Fruit fly (Drosophila melanogaster) whole organism, adult: ENCODE results near the gene CG11588.
A peak's percentile ranks its signal among the peaks of the same experiment; 100 is the strongest.

Experiments
- CG11617 ChIP-seq: fragments of 200-800 bp; sonication (Bioruptor generic); optimal IDR thresholded peaks from 2 replicates; lab custom pipeline; 2017; ENCODE audit warnings: mild to moderate bottlenecking, missing biosample characterization, missing genetic modification reagents, missing genetic modification characterization
- CG12768 ChIP-seq: fragments of 200-800 bp; sonication (Bioruptor generic); optimal IDR thresholded peaks from 2 replicates; lab custom pipeline; 2017; ENCODE audit warnings: missing biosample characterization, missing genetic modification characterization, mild to moderate bottlenecking, moderate library complexity, missing genetic modification reagents
- CG14711 ChIP-seq: fragments of 200-800 bp; sonication (Bioruptor generic); optimal IDR thresholded peaks from 2 replicates; lab custom pipeline; 2018; ENCODE audit warnings: missing biosample characterization, mild to moderate bottlenecking, missing genetic modification characterization, moderate library complexity
- CG1620 ChIP-seq: fragments of 200-800 bp; sonication (Bioruptor generic); optimal IDR thresholded peaks from 2 replicates; lab custom pipeline; 2016; ENCODE audit warnings: missing biosample characterization, missing genetic modification characterization
- CG33017 ChIP-seq: fragments of 200-800 bp; sonication (Bioruptor generic); optimal IDR thresholded peaks from 2 replicates; lab custom pipeline; 2018; ENCODE audit warnings: missing biosample characterization, mild to moderate bottlenecking, missing genetic modification characterization, moderate library complexity
- CG5204 ChIP-seq: fragments of 200-800 bp; sonication (Bioruptor generic); optimal IDR thresholded peaks from 2 replicates; lab custom pipeline; 2016; ENCODE audit warnings: missing biosample characterization, missing genetic modification characterization
- CG7045 ChIP-seq: fragments of 200-800 bp; sonication (Bioruptor generic); optimal IDR thresholded peaks from 2 replicates; lab custom pipeline; 2017; ENCODE audit warnings: missing biosample characterization, mild to moderate bottlenecking, missing genetic modification characterization
- CG7101 ChIP-seq: fragments of 200-800 bp; sonication (Bioruptor generic); optimal IDR thresholded peaks from 2 replicates; lab custom pipeline; 2018; ENCODE audit warnings: missing biosample characterization, mild to moderate bottlenecking, missing genetic modification characterization, moderate library complexity
- Clk ChIP-seq: fragments of 200-800 bp; sonication (Bioruptor generic); optimal IDR thresholded peaks from 2 replicates; lab custom pipeline; 2017; ENCODE audit warnings: missing biosample characterization, missing genetic modification characterization
- Crg-1 ChIP-seq: fragments of 200-800 bp; sonication (Bioruptor generic); optimal IDR thresholded peaks from 2 replicates; lab custom pipeline; 2016; ENCODE audit warnings: missing biosample characterization, missing genetic modification characterization
- Hr96 ChIP-seq: fragments of 200-800 bp; sonication (Bioruptor generic); optimal IDR thresholded peaks from 2 replicates; lab custom pipeline; 2016; ENCODE audit warnings: missing biosample characterization, missing genetic modification characterization
- Mnt ChIP-seq: fragments of 200-800 bp; sonication (Bioruptor generic); optimal IDR thresholded peaks from 2 replicates; lab custom pipeline; 2016; ENCODE audit warnings: missing biosample characterization, mild to moderate bottlenecking, missing genetic modification characterization
- bab1 ChIP-seq: fragments of 200-800 bp; sonication (Bioruptor generic); optimal IDR thresholded peaks from 3 replicates; lab custom pipeline; 2019; ENCODE audit warnings: missing biosample characterization, mild to moderate bottlenecking, missing genetic modification characterization, moderate library complexity
- cic ChIP-seq: fragments of 200-800 bp; sonication (Bioruptor generic); optimal IDR thresholded peaks from 2 replicates; lab custom pipeline; 2017; ENCODE audit warnings: missing biosample characterization, mild to moderate bottlenecking, missing genetic modification characterization, moderate library complexity
- cnc ChIP-seq, 2 experiments: fragments of >200 bp; optimal IDR thresholded peaks; 2 replicates each; lab custom pipeline; 2017
- kay ChIP-seq: fragments of 200-800 bp; sonication (Bioruptor generic); peaks from one replicate; lab custom pipeline; 2016; ENCODE audit warnings: missing biosample characterization, missing genetic modification characterization, borderline replicate concordance
- ovo ChIP-seq: fragments of 200-800 bp; sonication (Bioruptor generic); optimal IDR thresholded peaks from 2 replicates; lab custom pipeline; 2016; ENCODE audit warnings: missing biosample characterization, missing genetic modification characterization
- pad ChIP-seq: fragments of 200-800 bp; sonication (Bioruptor generic); optimal IDR thresholded peaks from 3 replicates; lab custom pipeline; 2017; ENCODE audit warnings: missing biosample characterization, missing genetic modification characterization, mild to moderate bottlenecking, moderate library complexity, missing genetic modification reagents
- tj ChIP-seq: fragments of 200-800 bp; sonication (Bioruptor generic); optimal IDR thresholded peaks from 3 replicates; lab custom pipeline; 2017; ENCODE audit warnings: missing biosample characterization, mild to moderate bottlenecking, missing genetic modification characterization, moderate library complexity
- toe ChIP-seq: fragments of 200-800 bp; sonication (Bioruptor generic); optimal IDR thresholded peaks from 2 replicates; lab custom pipeline; 2016; ENCODE audit warnings: missing biosample characterization, missing genetic modification characterization

The CG11588 gene

DNA sequence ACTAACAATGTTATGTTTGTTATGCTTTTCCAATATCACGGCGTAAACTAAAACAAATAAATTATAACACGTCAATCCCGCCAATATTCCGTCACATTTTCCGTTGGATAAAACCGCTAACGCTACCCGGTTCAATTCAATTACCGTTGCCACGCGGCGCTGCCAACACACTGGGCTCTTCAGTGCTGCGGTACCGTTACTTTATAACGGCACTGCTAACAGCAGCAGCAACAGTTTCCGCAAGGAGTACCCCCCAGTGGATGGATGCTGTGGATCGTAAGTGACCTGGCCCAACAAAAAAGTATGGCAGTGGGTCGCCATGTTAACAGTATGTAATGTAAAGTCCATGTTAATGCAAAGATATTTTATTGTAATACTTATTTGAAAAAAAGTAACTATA lies 17.4 kb downstream of the CG11588 start, which contains the start of gene CG44837:
TSS of gene CG44837 (minus strand) at position 157 of the 400 bp plus-strand sequence.
- TF ChIP-seq CG7101 (no peak), ovo (GFP tag; lab: Kevin White, UChicago) (peak; percentile 66)

DNA sequence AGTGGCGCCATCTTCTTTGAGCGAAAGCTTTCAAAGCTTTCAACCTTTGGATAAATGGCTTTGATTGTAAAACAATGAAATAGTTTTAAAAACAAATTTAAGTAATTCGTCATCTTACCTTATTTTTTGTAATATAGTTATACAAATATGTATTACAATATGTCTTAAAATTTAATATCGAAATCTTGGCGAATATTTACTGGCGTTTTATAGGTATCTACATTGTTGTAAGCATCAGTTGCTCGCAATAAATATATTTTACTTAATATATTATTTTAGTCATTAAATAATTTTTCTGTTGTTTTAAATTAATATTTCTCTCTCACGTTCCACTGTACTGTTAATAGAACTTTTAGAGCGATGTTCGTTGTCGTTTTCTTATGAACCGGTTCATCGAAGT lies 20.3 kb downstream of the CG11588 start, which contains the start of gene Rpt4R:
TSS of gene Rpt4R (plus strand) at position 301 of the 400 bp plus-strand sequence.
- TF ChIP-seq pad (GFP tag; lab: Kevin White, UChicago) (no peak), toe (no peak), cnc (optimal IDR thresholded peaks at IDR 0.05; lab: Kevin White, UChicago) (no peak), kay (GFP tag; lab: Kevin White, UChicago) (no peak), bab1 (GFP tag; lab: Kevin White, UChicago) (no peak), cic (GFP tag; lab: Kevin White, UChicago) (no peak), CG12768 (GFP tag; lab: Kevin White, UChicago) (no peak), tj (GFP tag; lab: Kevin White, UChicago) (no peak), Hr96 (no peak), CG7101 (no peak), Mnt (GFP tag; lab: Kevin White, UChicago) (no peak), ovo (GFP tag; lab: Kevin White, UChicago) (no peak), Clk (no peak), CG7045 (no peak), CG11617 (GFP tag; lab: Kevin White, UChicago) (no peak), CG5204 (no peak), Crg-1 (GFP tag; lab: Kevin White, UChicago) (no peak)

DNA sequence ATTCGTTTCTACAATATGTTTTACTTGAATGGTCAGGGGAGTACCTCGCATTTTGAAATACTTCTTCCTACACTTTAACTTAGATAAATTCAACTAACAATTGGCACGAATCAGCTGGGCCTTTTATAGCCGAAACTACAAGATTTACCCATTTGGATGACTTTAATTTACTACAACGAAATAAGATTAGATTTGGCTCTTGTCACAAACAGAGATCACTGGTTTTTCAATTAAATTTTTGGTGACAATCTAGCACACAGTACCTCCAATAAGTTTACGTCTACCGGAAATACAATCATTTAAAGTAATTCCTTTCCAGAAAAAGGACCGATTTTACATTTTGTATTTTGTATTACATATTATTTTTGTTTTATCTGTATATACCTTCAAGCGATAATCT lies 23.4 kb downstream of the CG11588 start, which contains the start of gene CG5883:
TSS of gene CG5883 (minus strand) at position 101 of the 400 bp plus-strand sequence.
- TF ChIP-seq tj (GFP tag; lab: Kevin White, UChicago) = no peak
- TF ChIP-seq Hr96 = no peak
- no peak for TF ChIP-seq CG1620
- TF ChIP-seq CG12768 (GFP tag; lab: Kevin White, UChicago) = no peak
- no peak for TF ChIP-seq Clk
- no peak for TF ChIP-seq ovo (GFP tag; lab: Kevin White, UChicago)
- TF ChIP-seq cnc (optimal IDR thresholded peaks at IDR 0.05; lab: Kevin White, UChicago) = no peak

DNA sequence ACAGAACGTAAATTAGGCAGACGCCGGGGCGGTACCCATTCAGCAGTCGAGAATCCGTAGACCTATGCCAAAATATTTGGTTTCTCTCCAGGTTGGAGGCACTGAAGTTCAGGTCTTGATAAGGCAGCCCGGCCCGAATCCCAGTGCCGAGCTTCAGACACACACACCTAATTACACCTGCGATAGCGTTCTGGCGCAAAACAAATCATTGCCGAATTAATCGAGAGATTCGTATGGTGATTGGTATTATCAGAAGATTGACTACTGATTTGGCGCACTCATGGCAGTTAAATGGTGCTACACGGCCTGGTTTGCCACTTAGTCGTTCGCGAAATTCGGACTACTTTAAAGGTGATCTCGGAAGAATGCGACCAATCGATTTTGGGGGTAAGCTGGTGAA lies 26.0 kb downstream of the CG11588 start, which contains the start of gene CG7252:
TSS of gene CG7252 (plus strand) at position 319 of the 400 bp plus-strand sequence.
- TF ChIP-seq CG7045 = no peak

DNA sequence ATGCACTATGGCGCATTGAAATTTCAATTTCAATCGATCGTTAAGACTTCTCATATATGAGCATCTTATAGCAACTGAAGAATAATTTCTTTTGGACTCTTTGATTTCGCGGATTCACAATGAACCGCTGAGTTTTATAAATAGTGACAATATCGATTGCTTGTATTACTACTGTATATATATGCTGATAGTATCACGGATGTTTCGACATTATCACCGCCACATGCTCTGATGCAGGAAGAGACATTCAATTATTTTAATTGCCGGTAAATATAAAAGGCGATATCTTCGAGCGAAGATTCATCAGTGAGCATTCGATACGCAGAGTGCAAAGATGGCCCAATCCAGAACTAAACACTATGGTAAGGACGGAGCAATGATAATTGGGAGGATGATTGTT lies 28.2 kb downstream of the CG11588 start, which contains the start of gene CG17826:
TSS of gene CG17826 (plus strand) at position 301 of the 400 bp plus-strand sequence.
- TF ChIP-seq CG7045 (no peak), pad (GFP tag; lab: Kevin White, UChicago) (no peak), Hr96 (no peak), kay (GFP tag; lab: Kevin White, UChicago) (no peak), toe (no peak), CG5204 (no peak), CG7101 (no peak), tj (GFP tag; lab: Kevin White, UChicago) (no peak), ovo (GFP tag; lab: Kevin White, UChicago) (no peak), Mnt (GFP tag; lab: Kevin White, UChicago) (no peak), bab1 (GFP tag; lab: Kevin White, UChicago) (no peak), CG33017 (tag; lab: Kevin White, UChicago) (no peak), cnc (optimal IDR thresholded peaks at IDR 0.05; lab: Kevin White, UChicago) (no peak)

DNA sequence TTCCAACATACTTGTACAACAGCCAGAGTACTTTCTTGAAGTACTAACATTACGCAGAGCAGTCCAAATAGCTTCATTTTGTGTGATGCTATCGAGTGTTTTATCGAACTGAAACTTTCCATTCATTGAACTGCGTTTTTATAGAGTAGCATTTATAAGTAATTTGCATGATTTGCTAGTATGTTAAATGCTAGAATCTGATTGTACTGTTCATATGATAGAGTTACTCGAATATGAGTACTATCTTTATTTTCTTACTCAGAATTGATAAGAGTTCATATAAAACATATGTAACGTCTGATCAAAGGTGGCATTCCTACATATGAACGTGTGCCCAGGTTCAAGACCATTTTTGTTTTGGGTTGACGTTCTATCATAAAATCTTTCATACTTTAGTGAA lies 31.9 kb downstream of the CG11588 start, which contains the start of gene obst-G:
TSS of gene obst-G (minus strand) at position 101 of the 400 bp plus-strand sequence.
- TF ChIP-seq CG14711 (tag; lab: Kevin White, UChicago) (no peak), CG7045 (no peak), CG12768 (GFP tag; lab: Kevin White, UChicago) (no peak), CG11617 (GFP tag; lab: Kevin White, UChicago) (no peak)

DNA sequence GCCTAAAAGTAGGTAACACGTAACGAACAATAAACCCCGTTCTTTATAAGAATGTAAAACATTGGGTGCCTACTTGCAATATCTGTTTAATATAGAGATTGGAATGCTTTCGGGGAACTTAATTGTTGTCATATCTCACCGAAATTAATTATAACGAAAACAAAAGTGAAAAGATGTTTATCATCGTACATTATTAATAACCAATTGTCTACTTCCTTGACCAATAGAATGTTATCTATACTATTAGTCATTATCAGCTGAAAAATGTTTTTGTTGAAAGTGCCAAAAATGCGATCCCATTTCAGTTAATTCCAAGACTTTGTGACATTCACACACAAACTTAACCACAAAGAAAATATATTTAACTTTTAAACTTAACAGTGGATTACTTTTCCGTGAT lies 32.5 kb downstream of the CG11588 start, which contains the start of gene CG7248:
TSS of gene CG7248 (plus strand) at position 301 of the 400 bp plus-strand sequence.
- TF ChIP-seq CG33017 (tag; lab: Kevin White, UChicago) (no peak), kay (GFP tag; lab: Kevin White, UChicago) (peak; percentile 7)

DNA sequence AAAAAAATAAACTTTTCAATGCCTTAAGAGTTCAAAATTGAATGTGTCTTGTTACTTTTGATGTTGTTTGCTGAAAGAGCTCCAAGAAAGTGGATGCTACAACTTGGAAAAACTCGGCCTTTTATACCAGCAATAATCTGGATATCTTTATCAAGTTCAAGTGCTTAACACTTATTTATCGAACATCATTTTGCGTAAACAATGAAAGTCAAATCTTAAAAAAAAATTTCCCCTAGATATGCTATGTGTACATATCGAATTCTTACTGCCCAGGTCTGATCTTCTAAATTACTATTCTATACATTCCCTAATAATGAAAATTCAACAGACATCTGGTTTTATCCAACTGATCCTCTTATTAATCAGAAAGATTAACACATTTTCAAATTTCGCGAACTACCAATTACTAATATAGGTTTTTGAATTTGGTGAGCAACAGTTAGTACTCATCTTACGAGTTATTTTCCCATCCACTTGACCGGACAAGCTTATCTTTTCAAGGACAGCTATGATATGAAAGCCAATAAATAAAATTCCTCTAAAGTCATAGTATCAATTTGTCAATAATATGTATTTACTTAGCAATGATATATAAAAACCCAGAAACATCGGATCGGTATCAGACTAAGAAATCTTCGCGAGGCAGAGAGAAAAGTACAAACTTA lies 36.5 kb downstream of the CG11588 start, which contains the start of the genes CG11570 and CG43294:
TSS of gene CG11570 (minus strand) at position 101 of the 665 bp plus-strand sequence.
TSS of gene CG43294 (plus strand) at position 615 of the 665 bp plus-strand sequence.
- TF ChIP-seq CG1620 (no peak), cnc (optimal IDR thresholded peaks at IDR 0.05; lab: Kevin White, UChicago) (no peak), bab1 (GFP tag; lab: Kevin White, UChicago) (no peak), toe (no peak), CG14711 (tag; lab: Kevin White, UChicago) (no peak), CG33017 (tag; lab: Kevin White, UChicago) (no peak), CG7045 (no peak), Mnt (GFP tag; lab: Kevin White, UChicago) (no peak), tj (GFP tag; lab: Kevin White, UChicago) (no peak), cic (GFP tag; lab: Kevin White, UChicago) (no peak), Clk (no peak), pad (GFP tag; lab: Kevin White, UChicago) (no peak), CG5204 (no peak)
